Worm (Caenorhabditis elegans) whole organism, young adult: ENCODE data around the gene pola-1.

Experiments used
- C17E4.6 ChIP-seq: fragments of 200-800 bp; sonication (Bioruptor generic); IDR thresholded peaks from 2 replicates; pipeline ENCODE4 v1.3.6; 2022; ENCODE audit warnings: missing genetic modification reagents, missing genetic modification characterization, missing compliant biosample characterization
- D2030.7 ChIP-seq: fragments of 200-800 bp; sonication (Bioruptor generic); IDR thresholded peaks from 2 replicates; pipeline ENCODE4 v1.3.6; 2022; ENCODE audit warnings: missing genetic modification reagents, missing genetic modification characterization, missing compliant biosample characterization
- F33H1.4 ChIP-seq: fragments of 200-800 bp; sonication (Bioruptor generic); IDR thresholded peaks from 2 replicates; pipeline ENCODE4 v1.3.6; 2022; ENCODE audit warnings: missing genetic modification reagents, missing genetic modification characterization, missing compliant biosample characterization
- F39B2.1 ChIP-seq: fragments of 200-800 bp; sonication (Bioruptor generic); IDR thresholded peaks from 2 replicates; pipeline ENCODE4 v1.3.6; 2022; ENCODE audit warnings: missing genetic modification reagents, missing genetic modification characterization, missing compliant biosample characterization
- Y53F4B.3 ChIP-seq: fragments of 200-800 bp; sonication (Bioruptor generic); IDR thresholded peaks from 2 replicates; pipeline ENCODE4 v1.3.6; 2022; ENCODE audit warnings: missing genetic modification reagents, missing genetic modification characterization, missing compliant biosample characterization
- Y53G8AR.9 ChIP-seq: fragments of 200-800 bp; sonication (Bioruptor generic); conservative IDR thresholded peaks from 2 replicates; pipeline ENCODE4 v1.3.6; 2022; ENCODE audit warnings: missing genetic modification reagents, missing genetic modification characterization, missing compliant biosample characterization
- Y56A3A.18 ChIP-seq: fragments of 200-800 bp; sonication (Bioruptor generic); IDR thresholded peaks from 2 replicates; pipeline ENCODE4 v1.3.6; 2022; ENCODE audit warnings: missing genetic modification reagents, missing genetic modification characterization, missing compliant biosample characterization
- Y95B8A.8 ChIP-seq: fragments of 200-800 bp; sonication (Bioruptor generic); IDR thresholded peaks from 2 replicates; pipeline ENCODE4 v1.3.6; 2022; ENCODE audit warnings: missing genetic modification reagents, missing genetic modification characterization, missing compliant biosample characterization
- attf-3 ChIP-seq: fragments of 200-800 bp; sonication (Bioruptor generic); conservative IDR thresholded peaks from 2 replicates; pipeline ENCODE4 v1.3.6; 2022; ENCODE audit warnings: missing genetic modification reagents, missing genetic modification characterization, missing compliant biosample characterization
- attf-6 ChIP-seq: fragments of 200-800 bp; sonication (Bioruptor generic); IDR thresholded peaks from 2 replicates; pipeline ENCODE4 v1.3.6; 2022; ENCODE audit warnings: missing genetic modification reagents, missing genetic modification characterization, missing compliant biosample characterization
- ceh-100 ChIP-seq: fragments of 200-800 bp; sonication (Bioruptor generic); IDR thresholded peaks from 2 replicates; pipeline ENCODE4 v1.3.6; 2022; ENCODE audit warnings: missing genetic modification reagents, missing genetic modification characterization, missing compliant biosample characterization
- ceh-58 ChIP-seq: fragments of 200-800 bp; sonication (Bioruptor generic); IDR thresholded peaks from 2 replicates; pipeline ENCODE4 v1.3.6; 2022; ENCODE audit warnings: missing genetic modification characterization, missing compliant biosample characterization
- ceh-91 ChIP-seq: fragments of 200-800 bp; sonication (Bioruptor generic); IDR thresholded peaks from 2 replicates; pipeline ENCODE4 v1.3.6; 2022; ENCODE audit warnings: missing genetic modification reagents, missing genetic modification characterization, missing compliant biosample characterization
- dox-1 ChIP-seq: fragments of 200-800 bp; sonication (Bioruptor generic); IDR thresholded peaks from 2 replicates; pipeline ENCODE4 v1.3.6; 2022; ENCODE audit warnings: missing genetic modification reagents, missing genetic modification characterization, missing compliant biosample characterization
- efl-1 ChIP-seq: fragments of 150-350 bp; optimal IDR thresholded peaks from 2 replicates; lab custom pipeline; 2014; ENCODE audit warnings: missing biosample characterization, missing genetic modification reagents, missing genetic modification characterization
- ekl-4 ChIP-seq: fragments of 200-800 bp; sonication (Bioruptor generic); IDR thresholded peaks from 2 replicates; pipeline ENCODE4 v1.3.6; 2022; ENCODE audit warnings: missing genetic modification reagents, missing genetic modification characterization, missing compliant biosample characterization
- hmg-1.2 ChIP-seq: fragments of 200-800 bp; sonication (Bioruptor generic); IDR thresholded peaks from 2 replicates; pipeline ENCODE4 v1.3.6; 2022; ENCODE audit warnings: missing genetic modification reagents, missing genetic modification characterization, missing compliant biosample characterization
- hmg-20 ChIP-seq: fragments of 200-800 bp; sonication (Bioruptor generic); IDR thresholded peaks from 2 replicates; pipeline ENCODE4 v1.3.6; 2022; ENCODE audit warnings: missing genetic modification reagents, missing genetic modification characterization, missing compliant biosample characterization
- hsf-1 ChIP-seq: fragments of 200-800 bp; sonication (Bioruptor generic); IDR thresholded peaks from 2 replicates; pipeline ENCODE4 v1.3.6; 2022; ENCODE audit warnings: missing genetic modification reagents, missing genetic modification characterization, missing compliant biosample characterization
- lin-26 ChIP-seq: fragments of 200-800 bp; sonication (Bioruptor generic); IDR thresholded peaks from 2 replicates; pipeline ENCODE4 v1.3.6; 2022; ENCODE audit warnings: missing genetic modification reagents, missing genetic modification characterization, missing compliant biosample characterization
- lin-54 ChIP-seq: fragments of 200-800 bp; sonication (Bioruptor generic); optimal IDR thresholded peaks from 2 replicates; lab custom pipeline; 2018; ENCODE audit warnings: mild to moderate bottlenecking, missing genetic modification characterization, missing compliant biosample characterization
- lsl-1 ChIP-seq: fragments of 200-800 bp; sonication (Bioruptor generic); optimal IDR thresholded peaks from 2 replicates; lab custom pipeline; 2018; ENCODE audit warnings: mild to moderate bottlenecking, missing genetic modification characterization, moderate library complexity, missing compliant biosample characterization
- madf-3 ChIP-seq: fragments of 200-800 bp; sonication (Bioruptor generic); IDR thresholded peaks from 2 replicates; pipeline ENCODE4 v1.3.6; 2022; ENCODE audit warnings: missing genetic modification reagents, missing genetic modification characterization, missing compliant biosample characterization
- madf-6 ChIP-seq: fragments of 200-800 bp; sonication (Bioruptor generic); IDR thresholded peaks from 2 replicates; pipeline ENCODE4 v1.3.6; 2022; ENCODE audit warnings: missing genetic modification reagents, missing genetic modification characterization, missing compliant biosample characterization
- madf-8 ChIP-seq: fragments of 200-800 bp; sonication (Bioruptor generic); conservative IDR thresholded peaks from 2 replicates; pipeline ENCODE4 v1.3.6; 2022; ENCODE audit warnings: missing genetic modification reagents, missing genetic modification characterization, missing compliant biosample characterization
- mcd-1 ChIP-seq: fragments of 200-800 bp; sonication (Bioruptor generic); IDR thresholded peaks from 2 replicates; pipeline ENCODE4 v1.3.6; 2022; ENCODE audit warnings: missing genetic modification reagents, missing genetic modification characterization, missing compliant biosample characterization
- nfyb-1 ChIP-seq: fragments of 200-800 bp; sonication (Bioruptor generic); IDR thresholded peaks from 2 replicates; pipeline ENCODE4 v1.3.6; 2022; ENCODE audit warnings: missing genetic modification reagents, missing genetic modification characterization, missing compliant biosample characterization
- pbrm-1 ChIP-seq: fragments of 200-800 bp; sonication (Bioruptor generic); IDR thresholded peaks from 2 replicates; pipeline ENCODE4 v1.3.6; 2022; ENCODE audit warnings: missing genetic modification reagents, missing genetic modification characterization, missing compliant biosample characterization
- rcor-1 ChIP-seq: fragments of 200-800 bp; sonication (Bioruptor generic); IDR thresholded peaks from 2 replicates; pipeline ENCODE4 v1.3.6; 2022; ENCODE audit warnings: missing genetic modification reagents, missing genetic modification characterization, missing compliant biosample characterization
- snpc-1.1 ChIP-seq: sonication (generic microtip); optimal IDR thresholded peaks from 2 replicates; lab custom pipeline; 2017; ENCODE audit warnings: missing genetic modification characterization, mild to moderate bottlenecking, missing compliant biosample characterization, antibody characterized with exemption, moderate library complexity, missing genotype, missing genetic modification reagents; ENCODE audit not compliant: insufficient read depth
- snpc-3.4 ChIP-seq: sonication (generic microtip); optimal IDR thresholded peaks from 2 replicates; lab custom pipeline; 2017; ENCODE audit warnings: missing genetic modification characterization, mild to moderate bottlenecking, missing compliant biosample characterization, antibody characterized with exemption, moderate library complexity, missing genotype, missing genetic modification reagents
- snpc-4 ChIP-seq, 5 experiments: fragments of 150-350 bp in 1 of 5; sonication (generic microtip) in 4 of 5; optimal IDR thresholded peaks; 2 replicates each; lab custom pipeline; 2014 to 2018; ENCODE audit warnings: missing genetic modification characterization in 5 of 5, missing biosample characterization in 3 of 5, antibody characterized with exemption in 2 of 5, mild to moderate bottlenecking in 2 of 5, missing compliant biosample characterization in 2 of 5, missing genotype in 2 of 5, moderate library complexity in 2 of 5, missing genetic modification reagents in 1 of 5
- tbp1 ChIP-seq: fragments of 200-800 bp; sonication (Bioruptor generic); optimal IDR thresholded peaks from 2 replicates; lab custom pipeline; 2018; ENCODE audit warnings: mild to moderate bottlenecking, missing genetic modification characterization, missing compliant biosample characterization
- xnd-1 ChIP-seq: sonication (generic microtip); optimal IDR thresholded peaks from 2 replicates; lab custom pipeline; 2016; ENCODE audit warnings: missing genotype, missing genetic modification reagents, missing genetic modification characterization, missing compliant biosample characterization
- ztf-28 ChIP-seq: fragments of 200-800 bp; sonication (Bioruptor generic); IDR thresholded peaks from 2 replicates; pipeline ENCODE4 v1.3.6; 2022; ENCODE audit warnings: missing genetic modification reagents, missing genetic modification characterization, missing compliant biosample characterization

Gene pola-1

ce11 chrIII:11118107-11118506 is 24.1 kb upstream of the pola-1 start:
- TF ChIP-seq ceh-91 (GFP tag; lab: Robert Waterston, UW) (peak; percentile 71), Y56A3A.18 (GFP tag; lab: Robert Waterston, UW) (0 out of 2 replicates have a peak, but pooled peaks have one; percentile 56), snpc-3.4 (tag; lab: Kevin White, UChicago) (peak; percentile 87), ztf-28 (GFP tag; lab: Robert Waterston, UW) (0 out of 2 replicates have a peak, but pooled peaks have one; percentile 6), madf-6 (peak; percentile 86), nfyb-1 (GFP tag; lab: Robert Waterston, UW) (peak; percentile 71), lsl-1 (GFP tag; lab: Kevin White, UChicago) (peak; percentile 53), attf-3 (0 out of 2 replicates have a peak, but pooled peaks have one; percentile 11), mcd-1 (GFP tag; lab: Robert Waterston, UW) (peak; percentile 72), C17E4.6 (GFP tag; lab: Robert Waterston, UW) (0 out of 2 replicates have a peak, but pooled peaks have one; percentile 35), F33H1.4 (GFP tag; lab: Robert Waterston, UW) (peak; percentile 53), Y95B8A.8 (peak; percentile 80; the same call in 1 of the 2 replicates), ceh-100 (GFP tag; lab: Robert Waterston, UW) (peak; percentile 87), tbp1 (GFP tag; lab: Kevin White, UChicago) (peak; percentile 41), Y53G8AR.9 (GFP tag; lab: Robert Waterston, UW) (0 out of 2 replicates have a peak, but pooled peaks have one; percentile 73), hsf-1 (GFP tag; lab: Robert Waterston, UW) (peak; percentile 74; the same call in 1 of the 2 replicates), Y53F4B.3 (GFP tag; lab: Robert Waterston, UW) (0 out of 2 replicates have a peak, but pooled peaks have one; percentile 19), lin-54 (peak; percentile 51), F39B2.1 (GFP tag; lab: Robert Waterston, UW) (peak; percentile 56; the same call in 1 of the 2 replicates), snpc-4 (GFP tag; optimal IDR thresholded peaks at IDR 0.05; lab: Kevin White, UChicago) (peak; percentile 89), snpc-4 (tag; optimal IDR thresholded peaks at IDR 0.05; lab: Kevin White, UChicago) (peak; percentile 78 to 97 (median 94)), pbrm-1 (GFP tag; lab: Robert Waterston, UW) (peak; percentile 93), ekl-4 (peak; percentile 76; the same call in 1 of the 2 replicates), xnd-1 (tag; lab: Kevin White, UChicago) (peak; percentile 41), rcor-1 (GFP tag; lab: Robert Waterston, UW) (peak; percentile 83), dox-1 (GFP tag; lab: Robert Waterston, UW) (peak; percentile 61), efl-1 (GFP tag; lab: Kevin White, UChicago) (peak; percentile 39), madf-8 (GFP tag; lab: Robert Waterston, UW) (peak; percentile 22), lin-26 (GFP tag; lab: Robert Waterston, UW) (peak; percentile 49; the same call in 1 of the 2 replicates), hmg-20 (GFP tag; lab: Robert Waterston, UW) (0 out of 2 replicates have a peak, but pooled peaks have one; percentile 51), snpc-1.1 (tag; lab: Kevin White, UChicago) (peak; percentile 91), D2030.7 (GFP tag; lab: Robert Waterston, UW) (peak; percentile 98), hmg-1.2 (GFP tag; lab: Robert Waterston, UW) (peak; percentile 74), attf-6 (GFP tag; lab: Robert Waterston, UW) (peak; percentile 92), madf-3 (GFP tag; lab: Robert Waterston, UW) (peak; percentile 76), ceh-58 (GFP tag; lab: Robert Waterston, UW) (0 out of 2 replicates have a peak, but pooled peaks have one; percentile 21)
